Worm (Caenorhabditis elegans): ENCODE measurements around the gene hst-6.

hst-6 gene

ce11 chrX:5226265-5226664 lies 49.1 kb upstream of the hst-6 start, which contains the start of gene H28G03.3:
H28G03.3 (minus strand) TSS chrX:5226365.
- TF ChIP-seq mxl-2 (GFP tag; conservative IDR thresholded peaks at IDR 0.05), result no peak
- no peak for TF ChIP-seq lin-39 (tag; optimal IDR thresholded peaks at IDR 0.05)
- no peak for TF ChIP-seq Y75B8A.6 (GFP tag; IDR thresholded peaks at IDR 0.05)
- no peak for TF ChIP-seq daf-12 (tag; optimal IDR thresholded peaks at IDR 0.05)
- TF ChIP-seq unc-62 (GFP tag; optimal IDR thresholded peaks at IDR 0.05 in 1 of 2), result peak in 1 of 2 experiments; percentile 11
- TF ChIP-seq unc-62 (tag; optimal IDR thresholded peaks at IDR 0.05), result no peak

ce11 chrX:5238246-5238645 lies 37.1 kb upstream of the hst-6 start:
- peak; percentile 61 for TF ChIP-seq aha-1 (tag)
- no peak for TF ChIP-seq ceh-82 (tag; optimal IDR thresholded peaks at IDR 0.05)
- TF ChIP-seq vab-7 (GFP tag; IDR thresholded peaks at IDR 0.05), result no peak
- TF ChIP-seq daf-12 (tag; optimal IDR thresholded peaks at IDR 0.05), result no peak
- no peak for TF ChIP-seq F44E2.7 (GFP tag; IDR thresholded peaks at IDR 0.05)
- no peak for TF ChIP-seq hlh-11 (tag; optimal IDR thresholded peaks at IDR 0.05)
- no peak for TF ChIP-seq lir-3 (tag; optimal IDR thresholded peaks at IDR 0.05)
- TF ChIP-seq daf-8 (GFP tag; IDR thresholded peaks at IDR 0.05), result no peak
- TF ChIP-seq nhr-42 (GFP tag; IDR thresholded peaks at IDR 0.05), result no peak
- TF ChIP-seq unc-62 (GFP tag; optimal IDR thresholded peaks at IDR 0.05 in 1 of 2), result peak in 1 of 2 experiments; percentile 57
- no peak for TF ChIP-seq unc-62 (tag; optimal IDR thresholded peaks at IDR 0.05)
- no peak for TF ChIP-seq gei-8 (GFP tag; optimal IDR thresholded peaks at IDR 0.05)

ce11 chrX:5243382-5243979 lies 31.9 kb upstream of the hst-6 start, which contains the start of gene mtm-5:
mtm-5 (minus strand) TSS chrX:5243408.
- no peak for TF ChIP-seq nhr-25 (tag; optimal IDR thresholded peaks at IDR 0.05; ENCODE audit: borderline replicate concordance, insufficient read depth)
- no peak for TF ChIP-seq nhr-48 (tag; optimal IDR thresholded peaks at IDR 0.05)
- TF ChIP-seq hlh-11 (tag; optimal IDR thresholded peaks at IDR 0.05), result peak; percentile 55
- TF ChIP-seq dve-1 (tag; optimal IDR thresholded peaks at IDR 0.05; ENCODE audit: insufficient read depth), result peak; percentile 57
- TF ChIP-seq php-3 (GFP tag; IDR thresholded peaks at IDR 0.05), result no peak
- TF ChIP-seq lin-1 (GFP tag; IDR thresholded peaks at IDR 0.05), result peak; percentile 14; the same call in 1 of the 2 replicates
- TF ChIP-seq spr-3 (GFP tag; optimal IDR thresholded peaks at IDR 0.05), result no peak
- TF ChIP-seq daf-12 (tag; optimal IDR thresholded peaks at IDR 0.05), result no peak
- TF ChIP-seq dmd-6 (GFP tag; IDR thresholded peaks at IDR 0.05), result peak; percentile 65; the same call in 1 of the 2 replicates
- no peak for TF ChIP-seq ama-1 (optimal IDR thresholded peaks at IDR 0.05)
- no peak for TF ChIP-seq ZK546.5 (tag; optimal IDR thresholded peaks at IDR 0.05)
- peak; percentile 32 for TF ChIP-seq mes-2 (tag; optimal IDR thresholded peaks at IDR 0.05; ENCODE audit: poor library complexity, severe bottlenecking)
- peak; percentile 68 for TF ChIP-seq pqm-1 (tag; optimal IDR thresholded peaks at IDR 0.05)
- no peak for TF ChIP-seq ceh-44 (GFP tag; IDR thresholded peaks at IDR 0.05)
- TF ChIP-seq pha-4 (GFP tag; IDR thresholded peaks at IDR 0.05), result no peak
- TF ChIP-seq pha-4 (tag; optimal IDR thresholded peaks at IDR 0.05), result no peak
- no peak for TF ChIP-seq nhr-42 (GFP tag; IDR thresholded peaks at IDR 0.05)
- no peak for TF ChIP-seq F44E2.7 (GFP tag; IDR thresholded peaks at IDR 0.05)
- no peak for TF ChIP-seq T20F7.1 (GFP tag; optimal IDR thresholded peaks at IDR 0.05)
- TF ChIP-seq F37D6.2 (tag; optimal IDR thresholded peaks at IDR 0.05), result no peak
- TF ChIP-seq cey-2 (tag; optimal IDR thresholded peaks at IDR 0.05; ENCODE audit: borderline replicate concordance, insufficient read depth), result no peak
- no peak for TF ChIP-seq zip-11 (GFP tag; IDR thresholded peaks at IDR 0.05)
- TF ChIP-seq spr-1 (tag; optimal IDR thresholded peaks at IDR 0.05), result no peak
- peak; percentile 57 for TF ChIP-seq nhr-28 (tag; optimal IDR thresholded peaks at IDR 0.05)
- TF ChIP-seq snpc-1.2 (GFP tag; IDR thresholded peaks at IDR 0.05), result no peak

All from whole organism, L4 larva.